Worm (Caenorhabditis elegans) whole organism, L3 larva: ENCODE results near the gene fbxb-65.

Experiments
- ZK546.5 ChIP-seq: sonication (generic microtip); optimal IDR thresholded peaks from 2 replicates; lab custom pipeline; 2017; ENCODE audit warnings: missing biosample characterization, missing genetic modification characterization
- ama-1 ChIP-seq: fragments of 150-350 bp; optimal IDR thresholded peaks from 2 replicates; lab custom pipeline; 2018
- ceh-16 ChIP-seq: sonication (generic microtip); optimal IDR thresholded peaks from 2 replicates; lab custom pipeline; 2017; ENCODE audit warnings: missing biosample characterization, missing genetic modification characterization
- daf-12 ChIP-seq: fragments of 150-350 bp; optimal IDR thresholded peaks from 2 replicates; lab custom pipeline; 2014; ENCODE audit warnings: missing biosample characterization, missing genetic modification reagents, missing genetic modification characterization
- egl-27 ChIP-seq: sonication (generic microtip); optimal IDR thresholded peaks from 4 replicates; lab custom pipeline; 2017; ENCODE audit warnings: missing biosample characterization, missing genetic modification reagents, missing genetic modification characterization
- egl-5 ChIP-seq: fragments of 150-350 bp; optimal IDR thresholded peaks from 2 replicates; lab custom pipeline; 2017; ENCODE audit warnings: missing biosample characterization, missing genetic modification reagents, missing genetic modification characterization, inconsistent platforms
- elt-1 ChIP-seq: fragments of 150-350 bp; optimal IDR thresholded peaks from 2 replicates; lab custom pipeline; 2014; ENCODE audit warnings: missing biosample characterization, missing genetic modification characterization
- fkh-10 ChIP-seq: sonication (generic microtip); optimal IDR thresholded peaks from 2 replicates; lab custom pipeline; 2017; ENCODE audit warnings: missing biosample characterization, missing genetic modification reagents, missing genetic modification characterization
- fkh-2 ChIP-seq: fragments of 150-350 bp; optimal IDR thresholded peaks from 2 replicates; lab custom pipeline; 2014; ENCODE audit warnings: missing biosample characterization, missing genetic modification reagents, missing genetic modification characterization
- hmg-11 ChIP-seq: sonication (generic microtip); optimal IDR thresholded peaks from 2 replicates; lab custom pipeline; 2016; ENCODE audit warnings: missing genetic modification characterization, missing compliant biosample characterization
- lin-15B ChIP-seq: fragments of 150-350 bp; optimal IDR thresholded peaks from 2 replicates; lab custom pipeline; 2014; ENCODE audit warnings: missing biosample characterization, missing genetic modification characterization
- lsy-12 ChIP-seq: sonication (generic microtip); optimal IDR thresholded peaks from 2 replicates; lab custom pipeline; 2016; ENCODE audit warnings: mild to moderate bottlenecking, missing genetic modification characterization, missing compliant biosample characterization
- mdl-1 ChIP-seq: fragments of 150-350 bp; optimal IDR thresholded peaks from 2 replicates; lab custom pipeline; 2014; ENCODE audit warnings: missing biosample characterization, missing genetic modification characterization
- mml-1 ChIP-seq: fragments of 150-350 bp; sonication (generic microtip); optimal IDR thresholded peaks from 3 replicates; lab custom pipeline; 2014; ENCODE audit warnings: missing biosample characterization, missing genetic modification characterization
- nfya-1 ChIP-seq: sonication (generic microtip); optimal IDR thresholded peaks from 2 replicates; lab custom pipeline; 2017; ENCODE audit warnings: missing genetic modification characterization, mild to moderate bottlenecking, missing compliant biosample characterization, antibody characterized with exemption, moderate library complexity; ENCODE audit not compliant: insufficient read depth
- nhr-237 ChIP-seq: fragments of 150-350 bp; optimal IDR thresholded peaks from 2 replicates; lab custom pipeline; 2014; ENCODE audit warnings: missing biosample characterization, missing genetic modification characterization
- nhr-43 ChIP-seq: sonication (generic microtip); optimal IDR thresholded peaks from 2 replicates; lab custom pipeline; 2016; ENCODE audit warnings: mild to moderate bottlenecking, missing genetic modification characterization, missing compliant biosample characterization; ENCODE audit not compliant: poor library complexity, severe bottlenecking
- nhr-67 ChIP-seq: fragments of 150-350 bp; optimal IDR thresholded peaks from 2 replicates; lab custom pipeline; 2014; ENCODE audit warnings: missing biosample characterization, missing genetic modification characterization
- nhr-76 ChIP-seq: fragments of 150-350 bp; sonication (generic microtip); optimal IDR thresholded peaks from 5 replicates; lab custom pipeline; 2014; ENCODE audit warnings: missing biosample characterization, missing genetic modification characterization
- nhr-77 ChIP-seq: fragments of 150-350 bp; optimal IDR thresholded peaks from 2 replicates; lab custom pipeline; 2014; ENCODE audit warnings: missing biosample characterization, missing genetic modification characterization
- pha-4 ChIP-seq: fragments of 150-350 bp; optimal IDR thresholded peaks from 2 replicates; lab custom pipeline; 2014; ENCODE audit warnings: missing biosample characterization, missing genetic modification reagents, missing genetic modification characterization
- pqm-1 ChIP-seq: fragments of 150-350 bp; optimal IDR thresholded peaks from 2 replicates; lab custom pipeline; 2017; ENCODE audit warnings: missing biosample characterization, missing genetic modification characterization, inconsistent platforms
- sea-2 ChIP-seq: fragments of 150-350 bp; sonication (generic microtip); optimal IDR thresholded peaks from 4 replicates; lab custom pipeline; 2014; ENCODE audit warnings: missing biosample characterization, missing genetic modification reagents, missing genetic modification characterization
- tbx-2 ChIP-seq: sonication (generic microtip); optimal IDR thresholded peaks from 2 replicates; lab custom pipeline; 2016; ENCODE audit warnings: mild to moderate bottlenecking, missing genetic modification characterization, missing compliant biosample characterization
- unc-39 ChIP-seq: sonication (generic microtip); optimal IDR thresholded peaks from 4 replicates; lab custom pipeline; 2017; ENCODE audit warnings: missing biosample characterization, missing genetic modification characterization
- unc-62 ChIP-seq: fragments of 150-350 bp; sonication (generic microtip); optimal IDR thresholded peaks from 4 replicates; lab custom pipeline; 2014; ENCODE audit warnings: missing biosample characterization, missing genetic modification reagents, missing genetic modification characterization
- ztf-11 ChIP-seq: fragments of 150-350 bp; optimal IDR thresholded peaks from 2 replicates; lab custom pipeline; 2014; ENCODE audit warnings: missing biosample characterization, missing genetic modification characterization
- ztf-4 ChIP-seq: fragments of 150-350 bp; optimal IDR thresholded peaks from 2 replicates; lab custom pipeline; 2014; ENCODE audit warnings: missing biosample characterization, missing genetic modification characterization

Gene fbxb-65

ce11 chrV:19296723-19297122, 32.6 kb upstream of the fbxb-65 start, which contains the start of gene F55C9.6:
Gene F55C9.6, minus strand, starts transcription at chrV:19296823.
- TF ChIP-seq nhr-76 (tag; lab: Kevin White, UChicago) (no peak), ceh-16 (tag; lab: Kevin White, UChicago) (no peak)
- TF ChIP-seq, all 47 proteins: peak for 0

ce11 chrV:19297510-19297909, 31.9 kb upstream of the fbxb-65 start, which contains the start of gene fbxb-60:
Gene fbxb-60, plus strand, starts transcription at chrV:19297810.
- no peak for TF ChIP-seq pha-4 (tag; lab: Kevin White, UChicago)
- no peak for TF ChIP-seq nhr-67
- no peak for TF ChIP-seq elt-1
- no peak for TF ChIP-seq ZK546.5
- TF ChIP-seq pqm-1 (tag; lab: Kevin White, UChicago): no peak
- TF ChIP-seq nhr-43: no peak
- no peak for TF ChIP-seq lsy-12
- no peak for TF ChIP-seq nhr-237 (tag; lab: Kevin White, UChicago)
- TF ChIP-seq mml-1 (tag; lab: Kevin White, UChicago): no peak
- TF ChIP-seq ama-1 (lab: Kevin White, UChicago): no peak
- no peak for TF ChIP-seq hmg-11 (tag; lab: Kevin White, UChicago)

- TF ChIP-seq fkh-2 (tag; lab: Kevin White, UChicago) (no peak), nfya-1 (tag; lab: Kevin White, UChicago) (no peak), ztf-11 (tag; lab: Kevin White, UChicago) (no peak)
Measured at ce11 chrV:19299262-19299661, 30.1 kb upstream of the fbxb-65 start, which contains the start of gene F55C9.14. Gene F55C9.14, plus strand, starts transcription at chrV:19299562.

- TF ChIP-seq unc-39 (tag; lab: Kevin White, UChicago) (no peak), lin-15B (tag; lab: Kevin White, UChicago) (no peak), sea-2 (GFP tag; lab: Kevin White, UChicago) (no peak), tbx-2 (tag; lab: Kevin White, UChicago) (no peak), pha-4 (tag; lab: Kevin White, UChicago) (no peak), ama-1 (lab: Kevin White, UChicago) (no peak)
Measured at ce11 chrV:19301934-19302333, 27.4 kb upstream of the fbxb-65 start, which contains the start of gene fbxb-62. Gene fbxb-62, minus strand, starts transcription at chrV:19302034.

DNA sequence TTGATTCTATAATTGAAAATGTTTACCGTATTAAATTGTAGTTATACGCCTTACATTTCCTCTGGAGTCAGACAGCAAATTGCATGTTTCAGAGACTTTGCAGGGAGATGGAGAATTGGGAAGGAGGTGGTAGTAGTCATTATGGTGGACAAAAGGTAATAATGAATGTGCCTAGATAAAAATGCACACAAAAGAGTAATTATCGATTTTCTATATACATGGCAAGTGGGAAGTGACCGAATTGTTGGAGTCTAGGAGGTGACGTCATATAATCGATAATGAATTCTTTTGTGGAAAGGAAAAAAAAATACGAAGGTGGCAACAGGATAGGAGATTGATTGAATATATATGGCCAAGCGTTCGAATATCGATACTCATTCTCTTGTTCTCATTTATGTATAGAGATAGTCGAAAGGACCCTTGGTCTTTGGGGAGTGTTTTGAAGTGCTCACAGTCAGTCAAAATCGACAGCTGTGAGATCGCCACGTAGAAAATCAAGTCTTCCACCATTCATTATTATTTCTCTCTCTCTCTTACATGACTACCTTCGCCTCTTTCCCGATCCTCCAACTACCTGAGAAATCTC, 25.7 kb upstream of the fbxb-65 start, which contains the start of the genes fbxb-63 and fbxb-61:
fbxb-63 (minus strand) TSS at position 142 of the 586 bp plus-strand sequence.
fbxb-61 (plus strand) TSS at position 536 of the 586 bp plus-strand sequence.
- TF ChIP-seq hmg-11 (tag; lab: Kevin White, UChicago) (no peak), nhr-76 (tag; lab: Kevin White, UChicago) (no peak), nhr-77 (tag; lab: Kevin White, UChicago) (no peak), egl-27 (tag; lab: Kevin White, UChicago) (no peak), ztf-11 (tag; lab: Kevin White, UChicago) (no peak), egl-5 (no peak), lsy-12 (no peak), unc-62 (GFP tag; lab: Kevin White, UChicago) (no peak)
- TF ChIP-seq, all 47 proteins: peak for 0

DNA sequence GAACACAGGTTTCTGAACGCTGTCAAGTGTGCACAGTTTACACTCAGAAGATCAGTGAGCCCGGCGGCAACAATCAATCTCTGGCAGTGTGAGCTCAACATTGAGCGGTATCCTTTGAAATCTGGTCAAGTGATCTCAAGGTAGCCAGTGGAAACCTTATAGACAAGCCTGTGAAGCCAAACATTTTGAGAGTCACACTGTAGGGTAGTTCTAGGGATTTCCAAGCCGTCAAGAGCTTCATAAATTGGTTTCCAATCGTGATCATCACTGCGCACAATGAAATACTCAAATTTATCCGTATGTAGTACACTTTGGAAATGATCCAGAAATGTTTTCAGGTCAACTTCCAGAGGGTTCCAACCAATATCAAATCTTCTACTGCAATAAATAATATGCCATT, 22.5 kb upstream of the fbxb-65 start, which contains the start of gene F55C9.15:
F55C9.15 (minus strand) TSS at position 101 of the 400 bp plus-strand sequence.
- TF ChIP-seq sea-2 (GFP tag; lab: Kevin White, UChicago) (no peak), pqm-1 (tag; lab: Kevin White, UChicago) (no peak), ceh-16 (tag; lab: Kevin White, UChicago) (no peak), ztf-4 (tag; lab: Kevin White, UChicago) (no peak), fkh-10 (GFP tag; lab: Kevin White, UChicago) (no peak), fkh-2 (tag; lab: Kevin White, UChicago) (no peak)
- TF ChIP-seq, all 47 proteins: peak for 0

ce11 chrV:19308137-19308536, 21.2 kb upstream of the fbxb-65 start:
- TF ChIP-seq mdl-1 (tag; lab: Kevin White, UChicago): no peak
- TF ChIP-seq lsy-12: no peak
- TF ChIP-seq daf-12 (tag; lab: Kevin White, UChicago): no peak
